Fruit fly (Drosophila melanogaster): ENCODE results near the gene CG2975.

The CG2975 gene

dm6 chr2L:2878188-2878587, 38.3 kb downstream of the CG2975 start, which contains the start of the genes Prx6a and Sbat:
Prx6a (minus strand) TSS chr2L:2878232.
Sbat (plus strand) TSS chr2L:2878344.
- TF ChIP-seq ey (GFP tag; optimal IDR thresholded peaks at IDR 0.05) (peak; percentile 74), CrebA (GFP tag; optimal IDR thresholded peaks at IDR 0.05; ENCODE audit: borderline replicate concordance) (no peak), Dif (GFP tag; optimal IDR thresholded peaks at IDR 0.05; ENCODE audit: partially characterized antibody) (no peak), rgr (GFP tag; optimal IDR thresholded peaks at IDR 0.05) (peak; percentile 79), dl (GFP tag; optimal IDR thresholded peaks at IDR 0.05; ENCODE audit: insufficient read depth in 1 of 2, partially characterized antibody in 2 of 2) (no peak), dmrt93B (GFP tag; optimal IDR thresholded peaks at IDR 0.05) (peak; percentile 59), CG9705 (GFP tag; optimal IDR thresholded peaks at IDR 0.05) (peak; percentile 83), Jra (GFP tag; optimal IDR thresholded peaks at IDR 0.05) (peak; percentile 49), sv (GFP tag; optimal IDR thresholded peaks at IDR 0.05) (no peak), GATAd (GFP tag; optimal IDR thresholded peaks at IDR 0.05) (no peak), Hr78 (GFP tag; optimal IDR thresholded peaks at IDR 0.05) (no peak), Hr83 (GFP tag; optimal IDR thresholded peaks at IDR 0.05; ENCODE audit: poor library complexity, severe bottlenecking) (no peak), Mio (GFP tag; optimal IDR thresholded peaks at IDR 0.05) (no peak), jim (GFP tag; optimal IDR thresholded peaks at IDR 0.05) (no peak), Rel (GFP tag; optimal IDR thresholded peaks at IDR 0.05) (no peak), Rel (tag; optimal IDR thresholded peaks at IDR 0.05) (peak; percentile 63), lola (GFP tag; optimal IDR thresholded peaks at IDR 0.05) (no peak), OdsH (GFP tag; optimal IDR thresholded peaks at IDR 0.05) (peak; percentile 50), Dfd (GFP tag; optimal IDR thresholded peaks at IDR 0.05) (no peak), foxo (GFP tag; optimal IDR thresholded peaks at IDR 0.05) (peak in 1 of 2 experiments; percentile 73), pan (optimal IDR thresholded peaks at IDR 0.05) (no peak), fru (GFP tag; optimal IDR thresholded peaks at IDR 0.05) (peak; percentile 77), Sp1 (GFP tag; optimal IDR thresholded peaks at IDR 0.05) (peak; percentile 76), HLH106 (tag; optimal IDR thresholded peaks at IDR 0.05) (peak; percentile 90), woc (GFP tag; optimal IDR thresholded peaks at IDR 0.05) (peak; percentile 86), h (GFP tag; optimal IDR thresholded peaks at IDR 0.05) (peak; percentile 81), CG32264 (GFP tag; optimal IDR thresholded peaks at IDR 0.05) (no peak), Myc (optimal IDR thresholded peaks at IDR 0.05) (peak; percentile 4), usp (GFP tag; optimal IDR thresholded peaks at IDR 0.05) (no peak), Vsx2 (GFP tag; optimal IDR thresholded peaks at IDR 0.05; ENCODE audit: partially characterized antibody) (no peak), sage (GFP tag; optimal IDR thresholded peaks at IDR 0.05) (no peak), Hnf4 (GFP tag; optimal IDR thresholded peaks at IDR 0.05) (peak; percentile 70), brk (GFP tag; optimal IDR thresholded peaks at IDR 0.05) (no peak), dsf (GFP tag; optimal IDR thresholded peaks at IDR 0.05; ENCODE audit: borderline replicate concordance) (no peak), psq (GFP tag; optimal IDR thresholded peaks at IDR 0.05) (peak; percentile 26), tai (GFP tag; optimal IDR thresholded peaks at IDR 0.05) (no peak), Abd-B (GFP tag; optimal IDR thresholded peaks at IDR 0.05) (no peak), N (GFP tag; optimal IDR thresholded peaks at IDR 0.05) (no peak), br (GFP tag; optimal IDR thresholded peaks at IDR 0.05) (peak; percentile 70)

dm6 chr2L:2878859-2879258, 38.9 kb downstream of the CG2975 start, which contains the start of gene RabGGTb:
RabGGTb (plus strand) TSS chr2L:2879112.
- no peak for TF ChIP-seq Dif (GFP tag; optimal IDR thresholded peaks at IDR 0.05; ENCODE audit: partially characterized antibody)
- TF ChIP-seq pan (optimal IDR thresholded peaks at IDR 0.05): no peak
- no peak for TF ChIP-seq Jra (GFP tag; optimal IDR thresholded peaks at IDR 0.05)
- peak; percentile 43 for TF ChIP-seq OdsH (GFP tag; optimal IDR thresholded peaks at IDR 0.05)
- peak; percentile 6 for TF ChIP-seq CG9705 (GFP tag; optimal IDR thresholded peaks at IDR 0.05)
- TF ChIP-seq dsf (GFP tag; optimal IDR thresholded peaks at IDR 0.05; ENCODE audit: borderline replicate concordance): no peak
- no peak for TF ChIP-seq Hr83 (GFP tag; optimal IDR thresholded peaks at IDR 0.05; ENCODE audit: poor library complexity, severe bottlenecking)
- no peak for TF ChIP-seq lola (GFP tag; optimal IDR thresholded peaks at IDR 0.05)
- peak; percentile 53 for TF ChIP-seq fru (GFP tag; optimal IDR thresholded peaks at IDR 0.05)
- TF ChIP-seq brk (GFP tag; optimal IDR thresholded peaks at IDR 0.05): no peak
- TF ChIP-seq tai (GFP tag; optimal IDR thresholded peaks at IDR 0.05): no peak
- no peak for TF ChIP-seq CG32264 (GFP tag; optimal IDR thresholded peaks at IDR 0.05)
- no peak for TF ChIP-seq N (GFP tag; optimal IDR thresholded peaks at IDR 0.05)
- TF ChIP-seq Hr78 (GFP tag; optimal IDR thresholded peaks at IDR 0.05): no peak
- TF ChIP-seq dmrt93B (GFP tag; optimal IDR thresholded peaks at IDR 0.05): no peak
- no peak for TF ChIP-seq psq (GFP tag; optimal IDR thresholded peaks at IDR 0.05)
- TF ChIP-seq Dfd (GFP tag; optimal IDR thresholded peaks at IDR 0.05): no peak
- TF ChIP-seq Hnf4 (GFP tag; optimal IDR thresholded peaks at IDR 0.05): peak; percentile 20
- no peak for TF ChIP-seq GATAd (GFP tag; optimal IDR thresholded peaks at IDR 0.05)
- no peak for TF ChIP-seq Rel (GFP tag; optimal IDR thresholded peaks at IDR 0.05)
- peak; percentile 32 for TF ChIP-seq Rel (tag; optimal IDR thresholded peaks at IDR 0.05)
- no peak for TF ChIP-seq usp (GFP tag; optimal IDR thresholded peaks at IDR 0.05)
- TF ChIP-seq Mio (GFP tag; optimal IDR thresholded peaks at IDR 0.05): no peak
- peak in 1 of 2 experiments; percentile 81 for TF ChIP-seq foxo (GFP tag; optimal IDR thresholded peaks at IDR 0.05)
- peak; percentile 53 for TF ChIP-seq rgr (GFP tag; optimal IDR thresholded peaks at IDR 0.05)
- TF ChIP-seq Sp1 (GFP tag; optimal IDR thresholded peaks at IDR 0.05): peak; percentile 62
- no peak for TF ChIP-seq sage (GFP tag; optimal IDR thresholded peaks at IDR 0.05)
- TF ChIP-seq h (GFP tag; optimal IDR thresholded peaks at IDR 0.05): peak; percentile 46
- peak; percentile 71 for TF ChIP-seq ey (GFP tag; optimal IDR thresholded peaks at IDR 0.05)
- peak; percentile 66 for TF ChIP-seq Myc (optimal IDR thresholded peaks at IDR 0.05)
- TF ChIP-seq Abd-B (GFP tag; optimal IDR thresholded peaks at IDR 0.05): no peak
- TF ChIP-seq sv (GFP tag; optimal IDR thresholded peaks at IDR 0.05): peak; percentile 64
- no peak for TF ChIP-seq CrebA (GFP tag; optimal IDR thresholded peaks at IDR 0.05; ENCODE audit: borderline replicate concordance)
- peak; percentile 51 for TF ChIP-seq br (GFP tag; optimal IDR thresholded peaks at IDR 0.05)
- TF ChIP-seq jim (GFP tag; optimal IDR thresholded peaks at IDR 0.05): no peak
- peak; percentile 58 for TF ChIP-seq HLH106 (tag; optimal IDR thresholded peaks at IDR 0.05)
- peak; percentile 20 for TF ChIP-seq woc (GFP tag; optimal IDR thresholded peaks at IDR 0.05)
- no peak for TF ChIP-seq Vsx2 (GFP tag; optimal IDR thresholded peaks at IDR 0.05; ENCODE audit: partially characterized antibody)

All from whole organism, wandering third instar larva.